Fruit fly (Drosophila melanogaster) whole organism, embryonic: ENCODE data around the gene gammaCOP.

Experiments
- B-H2 ChIP-seq: fragments of 200-800 bp; sonication (Bioruptor generic); optimal IDR thresholded peaks from 2 replicates; lab custom pipeline; 2018; ENCODE audit warnings: missing biosample characterization, mild to moderate bottlenecking, missing genetic modification characterization
- Blimp-1 ChIP-seq: fragments of 200-800 bp; sonication (Bioruptor generic); optimal IDR thresholded peaks from 3 replicates; lab custom pipeline; 2018; ENCODE audit warnings: missing biosample characterization, missing genetic modification characterization, mild to moderate bottlenecking, moderate library complexity, missing genetic modification reagents
- BtbVII ChIP-seq: fragments of 200-800 bp; sonication (Bioruptor generic); optimal IDR thresholded peaks from 3 replicates; lab custom pipeline; 2017; ENCODE audit warnings: missing biosample characterization, mild to moderate bottlenecking, missing genetic modification characterization
- CG10979 ChIP-seq: fragments of 200-800 bp; sonication (Bioruptor generic); optimal IDR thresholded peaks from 2 replicates; lab custom pipeline; 2018; ENCODE audit warnings: missing biosample characterization, mild to moderate bottlenecking, missing genetic modification characterization, moderate library complexity
- CG11696 ChIP-seq: fragments of 200-800 bp; sonication (Bioruptor generic); IDR thresholded peaks from 2 replicates; pipeline ENCODE4 v1.3.6; 2022; ENCODE audit warnings: missing biosample characterization, missing genetic modification characterization
- CG12744 ChIP-seq: fragments of 200-800 bp; sonication (Bioruptor generic); optimal IDR thresholded peaks from 2 replicates; lab custom pipeline; 2016; ENCODE audit warnings: missing biosample characterization, missing genetic modification characterization
- CG14441 ChIP-seq: fragments of 200-800 bp; sonication (Bioruptor generic); IDR thresholded peaks from 2 replicates; pipeline ENCODE4 v1.3.6; 2022; ENCODE audit warnings: missing biosample characterization, missing genetic modification characterization
- CG2678 ChIP-seq: fragments of 200-800 bp; sonication (Bioruptor generic); optimal IDR thresholded peaks from 3 replicates; lab custom pipeline; 2019; ENCODE audit warnings: missing biosample characterization, mild to moderate bottlenecking, missing genetic modification characterization, moderate library complexity
- CG3065 ChIP-seq: fragments of 200-800 bp; sonication (Bioruptor generic); optimal IDR thresholded peaks from 2 replicates; lab custom pipeline; 2016; ENCODE audit warnings: missing biosample characterization, missing genetic modification characterization
- CG31224 ChIP-seq: fragments of 200-800 bp; sonication (Bioruptor generic); IDR thresholded peaks from 2 replicates; pipeline ENCODE4 v1.3.6; 2022; ENCODE audit warnings: missing biosample characterization, missing genetic modification characterization
- CG31365 ChIP-seq: fragments of 200-800 bp; sonication (Bioruptor generic); optimal IDR thresholded peaks from 2 replicates; lab custom pipeline; 2018; ENCODE audit warnings: missing biosample characterization, mild to moderate bottlenecking, missing genetic modification characterization
- CG32532 ChIP-seq: fragments of 200-800 bp; sonication (Bioruptor generic); IDR thresholded peaks from 2 replicates; pipeline ENCODE4 v1.3.6; 2022; ENCODE audit warnings: missing biosample characterization, missing genetic modification characterization
- CG34422 ChIP-seq: fragments of 200-800 bp; sonication (Bioruptor generic); IDR thresholded peaks from 3 replicates; pipeline ENCODE4 v1.3.6; 2022; ENCODE audit warnings: missing biosample characterization, missing genetic modification characterization
- CG3838 ChIP-seq: fragments of 200-800 bp; sonication (Bioruptor generic); optimal IDR thresholded peaks from 3 replicates; lab custom pipeline; 2016; ENCODE audit warnings: missing biosample characterization, missing genetic modification characterization
- CG4424 ChIP-seq: fragments of 200-800 bp; sonication (Bioruptor generic); optimal IDR thresholded peaks from 3 replicates; lab custom pipeline; 2016; ENCODE audit warnings: missing biosample characterization, missing genetic modification characterization
- CG4707 ChIP-seq: fragments of 200-800 bp; sonication (Bioruptor generic); optimal IDR thresholded peaks from 2 replicates; lab custom pipeline; 2018; ENCODE audit warnings: missing biosample characterization, mild to moderate bottlenecking, missing genetic modification characterization, moderate library complexity
- CG5180 ChIP-seq: fragments of 200-800 bp; sonication (Bioruptor generic); optimal IDR thresholded peaks from 3 replicates; lab custom pipeline; 2017; ENCODE audit warnings: missing biosample characterization, missing genetic modification characterization, mild to moderate bottlenecking, moderate library complexity, missing genetic modification reagents
- CG6765 ChIP-seq: fragments of 200-800 bp; sonication (Bioruptor generic); optimal IDR thresholded peaks from 3 replicates; lab custom pipeline; 2017; ENCODE audit warnings: missing biosample characterization, mild to moderate bottlenecking, missing genetic modification characterization
- CG6791 ChIP-seq: fragments of 200-800 bp; sonication (Bioruptor generic); IDR thresholded peaks from 3 replicates; pipeline ENCODE4 v1.3.6; 2022; ENCODE audit warnings: missing biosample characterization, missing genetic modification characterization; ENCODE audit not compliant: partially characterized antibody
- CG7745 ChIP-seq: fragments of 200-800 bp; sonication (Bioruptor generic); optimal IDR thresholded peaks from 2 replicates; lab custom pipeline; 2018; ENCODE audit warnings: missing biosample characterization, mild to moderate bottlenecking, missing genetic modification characterization, moderate library complexity
- Camta ChIP-seq: fragments of 200-800 bp; sonication (Bioruptor generic); optimal IDR thresholded peaks from 2 replicates; lab custom pipeline; 2016; ENCODE audit warnings: missing biosample characterization, missing genetic modification characterization
- CoRest ChIP-seq: fragments of 200-800 bp; sonication (Bioruptor generic); optimal IDR thresholded peaks from 3 replicates; lab custom pipeline; 2018; ENCODE audit warnings: missing biosample characterization, mild to moderate bottlenecking, missing genetic modification characterization, moderate library complexity
- D19A ChIP-seq: fragments of 200-800 bp; optimal IDR thresholded peaks from 3 replicates; lab custom pipeline; 2019; ENCODE audit warnings: missing biosample characterization, mild to moderate bottlenecking, missing genetic modification characterization, moderate library complexity
- E2f2 ChIP-seq: fragments of 200-800 bp; sonication (Bioruptor generic); IDR thresholded peaks from 2 replicates; pipeline ENCODE4 v1.3.6; 2022; ENCODE audit warnings: missing biosample characterization, missing genetic modification characterization
- HmgD ChIP-seq: fragments of 200-800 bp; sonication (Bioruptor generic); optimal IDR thresholded peaks from 3 replicates; lab custom pipeline; 2016; ENCODE audit warnings: missing biosample characterization, missing genetic modification characterization
- Med ChIP-seq: fragments of 200-800 bp; sonication (Bioruptor generic); peaks from one replicate; lab custom pipeline; 2016; ENCODE audit warnings: missing biosample characterization, missing genetic modification characterization, mild to moderate bottlenecking, inconsistent platforms, moderate library complexity
- NC2β ChIP-seq: fragments of 200-800 bp; sonication (Bioruptor generic); optimal IDR thresholded peaks from 2 replicates; lab custom pipeline; 2016; ENCODE audit warnings: missing biosample characterization, missing genetic modification characterization
- Tbp ChIP-seq: fragments of >200 bp; optimal IDR thresholded peaks from 2 replicates; lab custom pipeline; 2018; ENCODE audit warnings: missing biosample characterization, missing genetic modification characterization
- ase ChIP-seq: fragments of 200-800 bp; sonication (Bioruptor generic); IDR thresholded peaks from 3 replicates; pipeline ENCODE4 v1.3.6; 2022; ENCODE audit warnings: missing biosample characterization, missing genetic modification characterization
- ash1 ChIP-seq: fragments of 200-800 bp; sonication (Bioruptor generic); optimal IDR thresholded peaks from 2 replicates; lab custom pipeline; 2018; ENCODE audit warnings: missing biosample characterization, mild to moderate bottlenecking, missing genetic modification characterization
- bab2 ChIP-seq: fragments of 200-800 bp; sonication (Bioruptor generic); optimal IDR thresholded peaks from 2 replicates; lab custom pipeline; 2016; ENCODE audit warnings: missing biosample characterization, missing genetic modification characterization
- bbx ChIP-seq: fragments of 200-800 bp; sonication (Bioruptor generic); IDR thresholded peaks from 2 replicates; pipeline ENCODE4 v1.3.6; 2022; ENCODE audit warnings: missing biosample characterization, missing genetic modification characterization; ENCODE audit not compliant: partially characterized antibody
- bcd ChIP-seq: fragments of 200-800 bp; sonication (Bioruptor generic); optimal IDR thresholded peaks from 2 replicates; lab custom pipeline; 2017; ENCODE audit warnings: missing biosample characterization, mild to moderate bottlenecking, missing genetic modification characterization
- ems ChIP-seq: fragments of 200-800 bp; sonication (Bioruptor generic); optimal IDR thresholded peaks from 3 replicates; lab custom pipeline; 2016; ENCODE audit warnings: missing biosample characterization, missing genetic modification characterization
- fu2 ChIP-seq: fragments of 200-800 bp; sonication (Bioruptor generic); optimal IDR thresholded peaks from 2 replicates; lab custom pipeline; 2016; ENCODE audit warnings: missing biosample characterization, missing genetic modification characterization
- gem ChIP-seq: fragments of 200-800 bp; sonication (Bioruptor generic); optimal IDR thresholded peaks from 2 replicates; lab custom pipeline; 2019; ENCODE audit warnings: missing biosample characterization, mild to moderate bottlenecking, missing genetic modification characterization, moderate library complexity
- gfzf ChIP-seq: fragments of 200-800 bp; sonication (Bioruptor generic); optimal IDR thresholded peaks from 2 replicates; lab custom pipeline; 2016; ENCODE audit warnings: missing biosample characterization, mild to moderate bottlenecking, missing genetic modification characterization, moderate library complexity
- hb ChIP-seq: fragments of 200-800 bp; sonication (Bioruptor generic); IDR thresholded peaks from 3 replicates; pipeline ENCODE4 v1.3.6; 2022; ENCODE audit warnings: missing biosample characterization, missing genetic modification characterization; ENCODE audit not compliant: partially characterized antibody
- hbn ChIP-seq: fragments of 200-800 bp; sonication (Bioruptor generic); IDR thresholded peaks from 2 replicates; pipeline ENCODE4 v1.3.6; 2022; ENCODE audit warnings: missing biosample characterization, missing genetic modification characterization; ENCODE audit not compliant: partially characterized antibody
- her ChIP-seq: fragments of 200-800 bp; sonication (Bioruptor generic); optimal IDR thresholded peaks from 2 replicates; lab custom pipeline; 2016; ENCODE audit warnings: missing biosample characterization, missing genetic modification characterization
- ind ChIP-seq: fragments of 200-800 bp; sonication (Bioruptor generic); optimal IDR thresholded peaks from 3 replicates; lab custom pipeline; 2016; ENCODE audit warnings: missing biosample characterization, missing genetic modification characterization
- kah ChIP-seq: fragments of 200-800 bp; sonication (Bioruptor generic); optimal IDR thresholded peaks from 2 replicates; lab custom pipeline; 2018; ENCODE audit warnings: missing biosample characterization, mild to moderate bottlenecking, missing genetic modification characterization
- mirr ChIP-seq: fragments of 200-800 bp; sonication (Bioruptor generic); optimal IDR thresholded peaks from 3 replicates; lab custom pipeline; 2018; ENCODE audit warnings: missing biosample characterization, mild to moderate bottlenecking, missing genetic modification characterization
- mld ChIP-seq: fragments of 200-800 bp; sonication (Bioruptor generic); IDR thresholded peaks from 3 replicates; pipeline ENCODE4 v1.3.6; 2022; ENCODE audit warnings: missing biosample characterization, missing genetic modification characterization; ENCODE audit not compliant: partially characterized antibody
- pzg ChIP-seq: fragments of 200-800 bp; sonication (Bioruptor generic); optimal IDR thresholded peaks from 3 replicates; lab custom pipeline; 2018; ENCODE audit warnings: missing biosample characterization, mild to moderate bottlenecking, missing genetic modification characterization, moderate library complexity
- sisA ChIP-seq: fragments of 200-800 bp; sonication (Bioruptor generic); IDR thresholded peaks from 2 replicates; pipeline ENCODE4 v1.3.6; 2022; ENCODE audit warnings: missing biosample characterization, missing genetic modification characterization
- so ChIP-seq: fragments of 200-800 bp; sonication (Bioruptor generic); IDR thresholded peaks from 3 replicates; pipeline ENCODE4 v1.3.6; 2022; ENCODE audit warnings: missing biosample characterization, missing genetic modification characterization
- twi ChIP-seq: fragments of 200-800 bp; optimal IDR thresholded peaks from 2 replicates; lab custom pipeline; 2019; ENCODE audit warnings: missing biosample characterization, mild to moderate bottlenecking, missing genetic modification characterization, moderate library complexity
- vnd ChIP-seq: fragments of 200-800 bp; sonication (Bioruptor generic); IDR thresholded peaks from 3 replicates; pipeline ENCODE4 v1.3.6; 2022; ENCODE audit warnings: missing biosample characterization, missing genetic modification characterization; ENCODE audit not compliant: partially characterized antibody

gammaCOP gene

DNA sequence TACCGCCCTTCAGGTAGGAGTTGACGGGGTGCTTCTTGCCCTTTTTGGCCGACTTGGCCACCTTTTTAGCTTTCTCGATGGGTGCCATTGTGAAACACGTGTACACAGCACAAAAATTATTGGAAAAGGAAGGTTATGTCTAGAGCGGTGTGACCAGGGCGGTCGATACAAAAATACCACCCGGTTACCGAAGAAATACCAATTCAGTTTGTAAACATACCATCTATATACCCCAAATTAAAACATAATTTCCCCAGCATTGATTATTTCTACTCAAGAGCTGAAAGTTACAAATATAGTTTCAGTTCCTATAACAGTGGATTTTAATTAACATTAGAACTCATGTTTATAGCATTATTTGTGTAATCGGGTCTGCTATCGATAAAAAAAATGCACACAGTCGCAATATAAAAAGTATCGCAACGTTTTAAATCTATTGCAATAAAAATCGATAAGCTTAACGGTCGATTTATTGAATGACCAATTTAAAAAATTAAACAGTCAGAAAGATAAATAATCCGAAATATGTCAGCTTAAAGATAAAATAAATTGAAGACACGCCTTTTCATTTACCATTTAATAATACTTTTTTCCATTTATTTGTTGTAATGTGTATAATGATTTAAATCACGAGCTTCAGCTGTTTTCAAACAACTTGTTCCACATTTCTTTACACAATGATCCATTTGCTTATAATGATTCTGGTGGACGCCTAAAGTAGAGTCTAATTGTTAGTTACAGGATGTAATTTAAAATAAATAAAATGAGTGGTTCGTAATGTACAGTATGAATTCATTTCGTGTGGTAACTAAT, 24.3 kb downstream of the gammaCOP start, which contains the start of gene RpL6 (continued):
- TF ChIP-seq CG11696 (GFP tag; lab: Robert Waterston, UW) (no peak), twi (tag; lab: Kevin White, UChicago) (peak; percentile 9), gfzf (peak; percentile 93), CG6765 (GFP tag; lab: Kevin White, UChicago) (peak; percentile 61), B-H2 (GFP tag; lab: Kevin White, UChicago) (peak; percentile 30), CG4707 (GFP tag; lab: Kevin White, UChicago) (no peak), vnd (GFP tag; lab: Robert Waterston, UW) (peak; percentile 73), CoRest (tag; lab: Kevin White, UChicago) (peak; percentile 36), her (GFP tag; lab: Kevin White, UChicago) (peak; percentile 10), mirr (GFP tag; lab: Kevin White, UChicago) (peak; percentile 58), CG31365 (peak; percentile 6), mld (GFP tag; lab: Robert Waterston, UW) (peak; percentile 44; the same call in 1 of the 3 replicates), ase (no peak), sisA (GFP tag; lab: Robert Waterston, UW) (no peak), so (GFP tag; lab: Robert Waterston, UW) (0 out of 3 replicates have a peak, but pooled peaks have one; percentile 11), Med (GFP tag; lab: Kevin White, UChicago) (peak; percentile 82), pzg (peak; percentile 92), hb (peak; percentile 83), kah (peak; percentile 20), CG2678 (tag; lab: Kevin White, UChicago) (peak; percentile 25), BtbVII (GFP tag; lab: Kevin White, UChicago) (no peak), hbn (peak; percentile 75), Blimp-1 (no peak), CG12744 (GFP tag; lab: Kevin White, UChicago) (no peak), D19A (tag; lab: Kevin White, UChicago) (no peak), E2f2 (GFP tag; lab: Robert Waterston, UW) (peak; percentile 56; the same call in 1 of the 2 replicates), gem (tag; lab: Kevin White, UChicago) (no peak), CG4424 (GFP tag; lab: Kevin White, UChicago) (no peak), CG32532 (GFP tag; lab: Robert Waterston, UW) (peak; percentile 43), fu2 (GFP tag; lab: Kevin White, UChicago) (no peak), CG6791 (GFP tag; lab: Robert Waterston, UW) (peak; percentile 84), ind (no peak), bcd (GFP tag; lab: Kevin White, UChicago) (peak; percentile 10), CG14441 (GFP tag; lab: Robert Waterston, UW) (peak; percentile 34; the same call in 1 of the 2 replicates), Camta (peak; percentile 15), CG31224 (GFP tag; lab: Robert Waterston, UW) (no peak), Tbp (GFP tag; lab: Kevin White, UChicago) (no peak), CG5180 (GFP tag; lab: Kevin White, UChicago) (no peak), ash1 (GFP tag; lab: Kevin White, UChicago) (no peak), CG3065 (GFP tag; lab: Kevin White, UChicago) (no peak), bbx (GFP tag; lab: Robert Waterston, UW) (peak; percentile 72), CG3838 (no peak), bab2 (GFP tag; lab: Kevin White, UChicago) (no peak), CG10979 (tag; lab: Kevin White, UChicago) (peak; percentile 26), ems (GFP tag; lab: Kevin White, UChicago) (no peak), CG34422 (GFP tag; lab: Robert Waterston, UW) (peak; percentile 76; the same call in 1 of the 3 replicates), HmgD (GFP tag; lab: Kevin White, UChicago) (no peak), CG7745 (tag; lab: Kevin White, UChicago) (no peak), NC2β (peak; percentile 39)
